Worm (Caenorhabditis elegans) whole organism, late embryonic: ENCODE results near the gene spig-7.
A peak's percentile ranks its signal among the peaks of the same experiment; 100 is the strongest.

ENCODE experiments used
- C08G9.2 ChIP-seq: sonication (generic microtip); optimal IDR thresholded peaks from 2 replicates; lab custom pipeline; 2016; ENCODE audit warnings: mild to moderate bottlenecking, missing genetic modification characterization, moderate library complexity, missing compliant biosample characterization
- C38D4.7 ChIP-seq: fragments of 200-800 bp; sonication (Bioruptor generic); optimal IDR thresholded peaks from 2 replicates; lab custom pipeline; 2018; ENCODE audit warnings: mild to moderate bottlenecking, missing genetic modification characterization, moderate library complexity, missing compliant biosample characterization
- K02D7.2 ChIP-seq: sonication (generic microtip); optimal IDR thresholded peaks from 2 replicates; lab custom pipeline; 2017; ENCODE audit warnings: mild to moderate bottlenecking, missing genetic modification characterization, missing compliant biosample characterization
- K09A11.1 ChIP-seq: sonication (generic microtip); optimal IDR thresholded peaks from 2 replicates; lab custom pipeline; 2017; ENCODE audit warnings: antibody characterized with exemption, mild to moderate bottlenecking, missing genetic modification characterization, missing compliant biosample characterization; ENCODE audit not compliant: insufficient read depth
- T23F11.4 ChIP-seq: fragments of 200-800 bp; sonication (Bioruptor generic); optimal IDR thresholded peaks from 2 replicates; lab custom pipeline; 2018; ENCODE audit warnings: mild to moderate bottlenecking, missing genetic modification characterization, missing compliant biosample characterization
- Y22D7AL.16 ChIP-seq: sonication (generic microtip); optimal IDR thresholded peaks from 2 replicates; lab custom pipeline; 2016; ENCODE audit warnings: missing genetic modification characterization, missing compliant biosample characterization
- ama-1 ChIP-seq: fragments of 150-350 bp; optimal IDR thresholded peaks from 2 replicates; lab custom pipeline; 2014
- ceh-14 ChIP-seq: sonication (generic microtip); optimal IDR thresholded peaks from 2 replicates; lab custom pipeline; 2016; ENCODE audit warnings: missing genotype, missing genetic modification characterization, missing compliant biosample characterization
- ceh-18 ChIP-seq: sonication (generic microtip); optimal IDR thresholded peaks from 2 replicates; lab custom pipeline; 2016; ENCODE audit warnings: missing genetic modification characterization, missing compliant biosample characterization
- ceh-19 ChIP-seq: fragments of 200-800 bp; sonication (Bioruptor generic); optimal IDR thresholded peaks from 2 replicates; lab custom pipeline; 2018; ENCODE audit warnings: mild to moderate bottlenecking, missing genetic modification characterization, missing compliant biosample characterization
- ceh-2 ChIP-seq: sonication (generic microtip); optimal IDR thresholded peaks from 2 replicates; lab custom pipeline; 2016; ENCODE audit warnings: missing genotype, missing genetic modification characterization, missing compliant biosample characterization
- ceh-24 ChIP-seq: sonication (generic microtip); optimal IDR thresholded peaks from 2 replicates; lab custom pipeline; 2016; ENCODE audit warnings: mild to moderate bottlenecking, missing genetic modification characterization, missing compliant biosample characterization
- ceh-30 ChIP-seq: fragments of 150-350 bp; optimal IDR thresholded peaks from 2 replicates; lab custom pipeline; 2014; ENCODE audit warnings: missing biosample characterization, missing genetic modification characterization
- ceh-48 ChIP-seq: sonication (generic microtip); optimal IDR thresholded peaks from 2 replicates; lab custom pipeline; 2016; ENCODE audit warnings: missing genetic modification characterization, inconsistent platforms, missing compliant biosample characterization
- ceh-6 ChIP-seq: fragments of 200-800 bp; sonication (Bioruptor generic); optimal IDR thresholded peaks from 2 replicates; lab custom pipeline; 2018; ENCODE audit warnings: mild to moderate bottlenecking, missing genetic modification characterization, missing compliant biosample characterization
- ceh-9 ChIP-seq: sonication (generic microtip); optimal IDR thresholded peaks from 2 replicates; lab custom pipeline; 2016; ENCODE audit warnings: mild to moderate bottlenecking, missing genetic modification characterization, inconsistent platforms, missing compliant biosample characterization
- che-1 ChIP-seq: sonication (generic microtip); optimal IDR thresholded peaks from 2 replicates; lab custom pipeline; 2016; ENCODE audit warnings: mild to moderate bottlenecking, missing genetic modification characterization, missing compliant biosample characterization
- dve-1 ChIP-seq: sonication (generic microtip); optimal IDR thresholded peaks from 2 replicates; lab custom pipeline; 2017; ENCODE audit warnings: antibody characterized with exemption, mild to moderate bottlenecking, missing genetic modification characterization, missing compliant biosample characterization
- elt-4 ChIP-seq: sonication (generic microtip); optimal IDR thresholded peaks from 2 replicates; lab custom pipeline; 2016; ENCODE audit warnings: missing genetic modification characterization, missing compliant biosample characterization
- ets-4 ChIP-seq: sonication (generic microtip); optimal IDR thresholded peaks from 2 replicates; lab custom pipeline; 2016; ENCODE audit warnings: missing genetic modification characterization, missing compliant biosample characterization
- eyg-1 ChIP-seq: sonication (generic microtip); optimal IDR thresholded peaks from 2 replicates; lab custom pipeline; 2016; ENCODE audit warnings: missing genotype, missing genetic modification characterization, missing compliant biosample characterization
- fax-1 ChIP-seq: sonication (generic microtip); optimal IDR thresholded peaks from 2 replicates; lab custom pipeline; 2016; ENCODE audit warnings: missing genotype, missing genetic modification characterization, missing compliant biosample characterization
- hlh-13 ChIP-seq: fragments of 200-800 bp; sonication (Bioruptor generic); optimal IDR thresholded peaks from 2 replicates; lab custom pipeline; 2018; ENCODE audit warnings: mild to moderate bottlenecking, missing genetic modification characterization, missing compliant biosample characterization
- hlh-6 ChIP-seq: sonication (generic microtip); optimal IDR thresholded peaks from 2 replicates; lab custom pipeline; 2016; ENCODE audit warnings: missing genotype, missing genetic modification characterization, missing compliant biosample characterization
- lim-6 ChIP-seq: sonication (generic microtip); optimal IDR thresholded peaks from 2 replicates; lab custom pipeline; 2016; ENCODE audit warnings: missing genetic modification characterization, missing compliant biosample characterization
- nfya-1 ChIP-seq: sonication (generic microtip); optimal IDR thresholded peaks from 2 replicates; lab custom pipeline; 2017; ENCODE audit warnings: missing genetic modification characterization, mild to moderate bottlenecking, missing compliant biosample characterization, antibody characterized with exemption, moderate library complexity
- nhr-232 ChIP-seq: sonication (generic microtip); optimal IDR thresholded peaks from 2 replicates; lab custom pipeline; 2016; ENCODE audit warnings: missing genetic modification characterization, missing compliant biosample characterization
- npax-4 ChIP-seq: sonication (generic microtip); optimal IDR thresholded peaks from 2 replicates; lab custom pipeline; 2016; ENCODE audit warnings: missing genetic modification characterization, missing compliant biosample characterization
- pha-4 ChIP-seq: fragments of 150-350 bp; optimal IDR thresholded peaks from 2 replicates; lab custom pipeline; 2018; ENCODE audit warnings: missing biosample characterization, missing genetic modification reagents, missing genetic modification characterization
- rnt-1 ChIP-seq: sonication (generic microtip); optimal IDR thresholded peaks from 2 replicates; lab custom pipeline; 2016; ENCODE audit warnings: missing genetic modification characterization, missing compliant biosample characterization
- sox-4 ChIP-seq: sonication (generic microtip); optimal IDR thresholded peaks from 2 replicates; lab custom pipeline; 2017; ENCODE audit warnings: mild to moderate bottlenecking, missing genetic modification characterization, inconsistent platforms, missing compliant biosample characterization
- tbx-2 ChIP-seq: sonication (generic microtip); optimal IDR thresholded peaks from 2 replicates; lab custom pipeline; 2016; ENCODE audit warnings: missing genetic modification characterization, missing compliant biosample characterization
- tbx-7 ChIP-seq: sonication (generic microtip); optimal IDR thresholded peaks from 2 replicates; lab custom pipeline; 2016; ENCODE audit warnings: missing genotype, missing genetic modification characterization, missing compliant biosample characterization
- ttx-3 ChIP-seq: sonication (generic microtip); optimal IDR thresholded peaks from 2 replicates; lab custom pipeline; 2016; ENCODE audit warnings: missing genetic modification reagents, missing genetic modification characterization, missing compliant biosample characterization
- unc-3 ChIP-seq, 2 experiments: fragments of 200-800 bp in 1 of 2; sonication (Bioruptor generic) in 1 of 2; sonication (generic microtip) in 1 of 2; conservative IDR thresholded peaks in 1 of 2; optimal IDR thresholded peaks in 1 of 2; 2 replicates each; pipeline versions ENCODE4 v1.3.6 to Lab custom; 2016 to 2022; ENCODE audit warnings: missing compliant biosample characterization in 2 of 2, missing genetic modification characterization in 2 of 2, missing genetic modification reagents in 1 of 2
- unc-42 ChIP-seq: sonication (generic microtip); optimal IDR thresholded peaks from 2 replicates; lab custom pipeline; 2016; ENCODE audit warnings: missing genotype, missing genetic modification characterization, missing compliant biosample characterization
- unc-86 ChIP-seq: sonication (generic microtip); optimal IDR thresholded peaks from 2 replicates; lab custom pipeline; 2016; ENCODE audit warnings: missing genetic modification characterization, missing compliant biosample characterization

The spig-7 gene

ce11 chrV:1474486-1475125 is 20.0 kb upstream of the spig-7 start, which contains the start of the genes F53E2.2 and unc-60 (continued):
- peak; percentile 36 for TF ChIP-seq ceh-14 (tag; lab: Kevin White, UChicago)

- TF ChIP-seq C08G9.2 (tag; lab: Kevin White, UChicago) = no peak
- no peak for TF ChIP-seq tbx-7 (tag; lab: Kevin White, UChicago)
- no peak for TF ChIP-seq Y22D7AL.16
- no peak for TF ChIP-seq ets-4 (tag; lab: Kevin White, UChicago)
- no peak for TF ChIP-seq unc-3 (GFP tag; conservative IDR thresholded peaks at IDR 0.05; lab: Robert Waterston, UW)
- TF ChIP-seq unc-3 (tag; optimal IDR thresholded peaks at IDR 0.05; lab: Kevin White, UChicago) = no peak
- no peak for TF ChIP-seq tbx-2 (tag; lab: Kevin White, UChicago)
- no peak for TF ChIP-seq ceh-18 (tag; lab: Kevin White, UChicago)
- no peak for TF ChIP-seq sox-4 (tag; lab: Kevin White, UChicago)
- no peak for TF ChIP-seq K02D7.2
- TF ChIP-seq npax-4 (tag; lab: Kevin White, UChicago) = no peak
- TF ChIP-seq fax-1 (tag; lab: Kevin White, UChicago) = no peak
These were observed 18.2 kb upstream of the spig-7 start for ce11 chrV:1476284-1476792.

- TF ChIP-seq eyg-1 (tag; lab: Kevin White, UChicago) = no peak
- TF ChIP-seq pha-4 = no peak
- no peak for TF ChIP-seq nfya-1 (tag; lab: Kevin White, UChicago)
- TF ChIP-seq nhr-232 (tag; lab: Kevin White, UChicago) = no peak
- no peak for TF ChIP-seq dve-1
- no peak for TF ChIP-seq ceh-2 (tag; lab: Kevin White, UChicago)
- no peak for TF ChIP-seq rnt-1 (tag; lab: Kevin White, UChicago)
- no peak for TF ChIP-seq ceh-6 (GFP tag; lab: Kevin White, UChicago)
- no peak for TF ChIP-seq ceh-9 (tag; lab: Kevin White, UChicago)
- TF ChIP-seq ceh-30 (tag; lab: Kevin White, UChicago) = no peak
- TF ChIP-seq Y22D7AL.16 = no peak
- no peak for TF ChIP-seq che-1 (tag; lab: Kevin White, UChicago)
- no peak for TF ChIP-seq lim-6 (tag; lab: Kevin White, UChicago)
These were observed 17.7 kb upstream of the spig-7 start for ce11 chrV:1476841-1477240.

- no peak for TF ChIP-seq ceh-19 (GFP tag; lab: Kevin White, UChicago)
- TF ChIP-seq ceh-18 (tag; lab: Kevin White, UChicago) = peak; percentile 60
These were observed 13.7 kb upstream of the spig-7 start for ce11 chrV:1480841-1481240.

- TF ChIP-seq ceh-24 (tag; lab: Kevin White, UChicago) = no peak
- peak; percentile 42 for TF ChIP-seq dve-1
These were observed 12.8 kb upstream of the spig-7 start, which contains the start of gene C38C3.4 for ce11 chrV:1481742-1482141. Gene C38C3.4, plus strand, starts transcription at chrV:1482042.

- TF ChIP-seq hlh-13 (no peak), unc-42 (tag; lab: Kevin White, UChicago) (peak; percentile 67)
- TF ChIP-seq, all 69 proteins: peak for 1
These were observed 8.5 kb upstream of the spig-7 start for ce11 chrV:1486031-1486430.

ce11 chrV:1487262-1487661 is 7.3 kb upstream of the spig-7 start:
- TF ChIP-seq ama-1 (lab: Kevin White, UChicago) (no peak), ceh-30 (tag; lab: Kevin White, UChicago) (no peak), ceh-48 (no peak), elt-4 (tag; lab: Kevin White, UChicago) (no peak), hlh-6 (tag; lab: Kevin White, UChicago) (no peak), ttx-3 (no peak), unc-86 (tag; lab: Kevin White, UChicago) (no peak), ets-4 (tag; lab: Kevin White, UChicago) (no peak), ceh-19 (GFP tag; lab: Kevin White, UChicago) (no peak), C38D4.7 (GFP tag; lab: Kevin White, UChicago) (no peak), K09A11.1 (no peak), Y22D7AL.16 (no peak), ceh-18 (tag; lab: Kevin White, UChicago) (no peak), ceh-2 (tag; lab: Kevin White, UChicago) (no peak), T23F11.4 (no peak)
